Fruit fly (Drosophila melanogaster) whole organism, embryonic: Measurements from ENCODE around the gene CG32642.

ENCODE experiments used
- ATbp ChIP-seq: fragments of 200-800 bp; sonication (Bioruptor generic); optimal IDR thresholded peaks from 2 replicates; lab custom pipeline; 2017; ENCODE audit warnings: missing biosample characterization, mild to moderate bottlenecking, missing genetic modification characterization, missing genetic modification reagents
- B-H1 ChIP-seq: fragments of 200-800 bp; sonication (Bioruptor generic); IDR thresholded peaks from 3 replicates; pipeline ENCODE4 v1.3.6; 2022; ENCODE audit warnings: missing biosample characterization, missing genetic modification characterization
- Blimp-1 ChIP-seq: fragments of 200-800 bp; sonication (Bioruptor generic); optimal IDR thresholded peaks from 3 replicates; lab custom pipeline; 2018; ENCODE audit warnings: missing biosample characterization, missing genetic modification characterization, mild to moderate bottlenecking, moderate library complexity, missing genetic modification reagents
- C15 ChIP-seq: fragments of 200-800 bp; sonication (Bioruptor generic); IDR thresholded peaks from 3 replicates; pipeline ENCODE4 v1.3.6; 2022; ENCODE audit warnings: missing biosample characterization, missing genetic modification characterization
- CG11695 ChIP-seq: fragments of 200-800 bp; sonication (Bioruptor generic); IDR thresholded peaks from 3 replicates; pipeline ENCODE4 v1.3.6; 2022; ENCODE audit warnings: missing biosample characterization, missing genetic modification characterization
- CG12071 ChIP-seq: fragments of 200-800 bp; sonication (Bioruptor generic); optimal IDR thresholded peaks from 3 replicates; lab custom pipeline; 2018; ENCODE audit warnings: missing biosample characterization, mild to moderate bottlenecking, missing genetic modification characterization
- CG12659 ChIP-seq: fragments of 200-800 bp; sonication (Bioruptor generic); optimal IDR thresholded peaks from 3 replicates; lab custom pipeline; 2017; ENCODE audit warnings: mild to moderate bottlenecking, missing biosample characterization, missing genetic modification reagents, missing genetic modification characterization
- CG14014 ChIP-seq: fragments of 200-800 bp; sonication (Bioruptor generic); IDR thresholded peaks from 2 replicates; pipeline ENCODE4 v1.3.6; 2022; ENCODE audit warnings: missing biosample characterization, missing genetic modification characterization
- CG14860 ChIP-seq: fragments of 200-800 bp; sonication (Bioruptor generic); IDR thresholded peaks from 3 replicates; pipeline ENCODE4 v1.3.6; 2022; ENCODE audit warnings: missing biosample characterization, missing genetic modification characterization; ENCODE audit not compliant: partially characterized antibody
- CG1602 ChIP-seq: fragments of 200-800 bp; sonication (Bioruptor generic); optimal IDR thresholded peaks from 3 replicates; lab custom pipeline; 2016; ENCODE audit warnings: missing biosample characterization, missing genetic modification characterization
- CG16813 ChIP-seq: fragments of 200-800 bp; sonication (Bioruptor generic); IDR thresholded peaks from 3 replicates; pipeline ENCODE4 v1.3.6; 2022; ENCODE audit warnings: missing biosample characterization, missing genetic modification characterization; ENCODE audit not compliant: partially characterized antibody
- CG1832 ChIP-seq: fragments of 200-800 bp; sonication (Bioruptor generic); optimal IDR thresholded peaks from 2 replicates; lab custom pipeline; 2017; ENCODE audit warnings: missing biosample characterization, mild to moderate bottlenecking, missing genetic modification characterization, inconsistent platforms
- CG18619 ChIP-seq: fragments of 200-800 bp; sonication (Bioruptor generic); optimal IDR thresholded peaks from 3 replicates; lab custom pipeline; 2017; ENCODE audit warnings: missing biosample characterization, mild to moderate bottlenecking, missing genetic modification characterization
- CG2116 ChIP-seq: fragments of 200-800 bp; sonication (Bioruptor generic); optimal IDR thresholded peaks from 3 replicates; lab custom pipeline; 2018; ENCODE audit warnings: missing biosample characterization, mild to moderate bottlenecking, missing genetic modification characterization
- CG2202 ChIP-seq: fragments of 200-800 bp; sonication (Bioruptor generic); optimal IDR thresholded peaks from 2 replicates; lab custom pipeline; 2018; ENCODE audit warnings: missing biosample characterization, mild to moderate bottlenecking, missing genetic modification characterization
- CG31388 ChIP-seq: fragments of 200-800 bp; sonication (Bioruptor generic); optimal IDR thresholded peaks from 2 replicates; lab custom pipeline; 2016; ENCODE audit warnings: missing biosample characterization, missing genetic modification characterization
- CG32772 ChIP-seq: fragments of 200-800 bp; sonication (Bioruptor generic); IDR thresholded peaks from 2 replicates; pipeline ENCODE4 v1.3.6; 2022; ENCODE audit warnings: missing biosample characterization, missing genetic modification characterization
- CG34224 ChIP-seq: fragments of 200-800 bp; sonication (Bioruptor generic); IDR thresholded peaks from 3 replicates; pipeline ENCODE4 v1.3.6; 2022; ENCODE audit warnings: missing biosample characterization, missing genetic modification characterization; ENCODE audit not compliant: partially characterized antibody
- CG34376 ChIP-seq: fragments of 200-800 bp; sonication (Bioruptor generic); optimal IDR thresholded peaks from 2 replicates; lab custom pipeline; 2018; ENCODE audit warnings: missing biosample characterization, mild to moderate bottlenecking, missing genetic modification characterization
- CG4328 ChIP-seq: fragments of 200-800 bp; sonication (Bioruptor generic); optimal IDR thresholded peaks from 3 replicates; lab custom pipeline; 2017; ENCODE audit warnings: missing biosample characterization, missing genetic modification reagents, missing genetic modification characterization
- CG5180 ChIP-seq: fragments of 200-800 bp; sonication (Bioruptor generic); optimal IDR thresholded peaks from 3 replicates; lab custom pipeline; 2017; ENCODE audit warnings: missing biosample characterization, missing genetic modification characterization, mild to moderate bottlenecking, moderate library complexity, missing genetic modification reagents
- CG5245 ChIP-seq: fragments of 200-800 bp; sonication (Bioruptor generic); optimal IDR thresholded peaks from 3 replicates; lab custom pipeline; 2016; ENCODE audit warnings: missing biosample characterization, missing genetic modification characterization
- CG6791 ChIP-seq: fragments of 200-800 bp; sonication (Bioruptor generic); IDR thresholded peaks from 3 replicates; pipeline ENCODE4 v1.3.6; 2022; ENCODE audit warnings: missing biosample characterization, missing genetic modification characterization; ENCODE audit not compliant: partially characterized antibody
- CG9876 ChIP-seq: fragments of 200-800 bp; sonication (Bioruptor generic); optimal IDR thresholded peaks from 2 replicates; lab custom pipeline; 2016; ENCODE audit warnings: missing biosample characterization, missing genetic modification characterization
- Dfd ChIP-seq, 2 experiments: fragments of >200 bp; optimal IDR thresholded peaks; 2 replicates each; lab custom pipeline; 2017; ENCODE audit warnings: missing biosample characterization in 2 of 2, missing genetic modification characterization in 2 of 2
- Hmx ChIP-seq: fragments of 200-800 bp; sonication (Bioruptor generic); optimal IDR thresholded peaks from 2 replicates; lab custom pipeline; 2016; ENCODE audit warnings: missing biosample characterization, missing genetic modification characterization
- Oaz ChIP-seq: fragments of 200-800 bp; sonication (Bioruptor generic); IDR thresholded peaks from 2 replicates; pipeline ENCODE4 v1.3.6; 2022; ENCODE audit warnings: missing biosample characterization, missing genetic modification characterization
- PHDP ChIP-seq: fragments of 200-800 bp; sonication (Bioruptor generic); optimal IDR thresholded peaks from 3 replicates; lab custom pipeline; 2018; ENCODE audit warnings: missing biosample characterization, mild to moderate bottlenecking, missing genetic modification characterization, moderate library complexity
- Ravus ChIP-seq: fragments of 200-800 bp; sonication (Bioruptor generic); IDR thresholded peaks from 2 replicates; pipeline ENCODE4 v1.3.6; 2022; ENCODE audit warnings: missing biosample characterization, missing genetic modification characterization
- Rfx ChIP-seq: fragments of 200-800 bp; sonication (Bioruptor generic); IDR thresholded peaks from 2 replicates; pipeline ENCODE4 v1.3.6; 2022; ENCODE audit warnings: missing biosample characterization, missing genetic modification characterization
- Side ChIP-seq: fragments of 200-800 bp; sonication (Bioruptor generic); optimal IDR thresholded peaks from 2 replicates; lab custom pipeline; 2016; ENCODE audit warnings: missing biosample characterization, missing genetic modification characterization
- Sox102F ChIP-seq: fragments of 200-800 bp; sonication (Bioruptor generic); optimal IDR thresholded peaks from 2 replicates; lab custom pipeline; 2018; ENCODE audit warnings: missing biosample characterization, mild to moderate bottlenecking, missing genetic modification characterization, moderate library complexity
- Spps ChIP-seq: fragments of 200-800 bp; sonication (Bioruptor generic); optimal IDR thresholded peaks from 2 replicates; lab custom pipeline; 2018; ENCODE audit warnings: missing biosample characterization, mild to moderate bottlenecking, missing genetic modification characterization
- Vsx1 ChIP-seq: fragments of 200-800 bp; sonication (Bioruptor generic); optimal IDR thresholded peaks from 2 replicates; lab custom pipeline; 2017; ENCODE audit warnings: missing biosample characterization, mild to moderate bottlenecking, missing genetic modification characterization, missing genetic modification reagents
- ab ChIP-seq: fragments of 200-800 bp; sonication (Bioruptor generic); optimal IDR thresholded peaks from 2 replicates; lab custom pipeline; 2016; ENCODE audit warnings: missing biosample characterization, missing genetic modification characterization
- cad ChIP-seq: fragments of >200 bp; optimal IDR thresholded peaks from 2 replicates; lab custom pipeline; 2017; ENCODE audit warnings: missing biosample characterization, missing genetic modification characterization
- chinmo ChIP-seq: fragments of 200-800 bp; sonication (Bioruptor generic); IDR thresholded peaks from 4 replicates; pipeline ENCODE4 v1.3.6; 2022; ENCODE audit warnings: missing biosample characterization, missing genetic modification characterization; ENCODE audit not compliant: partially characterized antibody
- ci ChIP-seq: fragments of 200-800 bp; sonication (Bioruptor generic); IDR thresholded peaks from 3 replicates; pipeline ENCODE4 v1.3.6; 2022; ENCODE audit warnings: missing biosample characterization, missing genetic modification characterization
- ewg ChIP-seq: fragments of 200-800 bp; sonication (Bioruptor generic); optimal IDR thresholded peaks from 3 replicates; lab custom pipeline; 2017; ENCODE audit warnings: mild to moderate bottlenecking, missing biosample characterization, missing genetic modification reagents, missing genetic modification characterization
- gcm ChIP-seq: fragments of 200-800 bp; sonication (Bioruptor generic); optimal IDR thresholded peaks from 2 replicates; lab custom pipeline; 2019; ENCODE audit warnings: missing biosample characterization, mild to moderate bottlenecking, missing genetic modification characterization, moderate library complexity
- gfzf ChIP-seq: fragments of 200-800 bp; sonication (Bioruptor generic); optimal IDR thresholded peaks from 2 replicates; lab custom pipeline; 2016; ENCODE audit warnings: missing biosample characterization, mild to moderate bottlenecking, missing genetic modification characterization, moderate library complexity
- gsb ChIP-seq: fragments of 200-800 bp; sonication (Bioruptor generic); IDR thresholded peaks from 2 replicates; pipeline ENCODE4 v1.3.6; 2022; ENCODE audit warnings: missing biosample characterization, missing genetic modification characterization
- ranshi ChIP-seq: fragments of 200-800 bp; sonication (Bioruptor generic); IDR thresholded peaks from 2 replicates; pipeline ENCODE4 v1.3.6; 2022; ENCODE audit warnings: missing biosample characterization, missing genetic modification characterization
- ro ChIP-seq: fragments of 200-800 bp; sonication (Bioruptor generic); IDR thresholded peaks from 2 replicates; pipeline ENCODE4 v1.3.6; 2022; ENCODE audit warnings: missing biosample characterization, missing genetic modification characterization
- unpg ChIP-seq: fragments of 200-800 bp; sonication (Bioruptor generic); optimal IDR thresholded peaks from 3 replicates; lab custom pipeline; 2018; ENCODE audit warnings: missing biosample characterization, mild to moderate bottlenecking, missing genetic modification characterization, moderate library complexity
- usp ChIP-seq: fragments of >200 bp; optimal IDR thresholded peaks from 2 replicates; lab custom pipeline; 2017; ENCODE audit warnings: missing biosample characterization, missing genetic modification characterization
- vfl ChIP-seq: fragments of 200-800 bp; sonication (Bioruptor generic); optimal IDR thresholded peaks from 2 replicates; lab custom pipeline; 2016; ENCODE audit warnings: missing biosample characterization, missing genetic modification characterization
- vnd ChIP-seq: fragments of 200-800 bp; sonication (Bioruptor generic); IDR thresholded peaks from 3 replicates; pipeline ENCODE4 v1.3.6; 2022; ENCODE audit warnings: missing biosample characterization, missing genetic modification characterization; ENCODE audit not compliant: partially characterized antibody
- wor ChIP-seq: fragments of 200-800 bp; sonication (Bioruptor generic); IDR thresholded peaks from 2 replicates; pipeline ENCODE4 v1.3.6; 2022; ENCODE audit warnings: missing biosample characterization, missing genetic modification characterization

CG32642 gene

dm6 chrX:12937825-12938520 is 21.0 kb upstream of the CG32642 start (continued):
- TF ChIP-seq CG6791 (GFP tag; lab: Robert Waterston, UW): no peak
- no peak for TF ChIP-seq vfl (GFP tag; lab: Kevin White, UChicago)
- peak; percentile 17 for TF ChIP-seq ATbp (GFP tag; lab: Kevin White, UChicago)
- TF ChIP-seq cad (GFP tag; lab: Kevin White, UChicago): no peak
- no peak for TF ChIP-seq CG12071 (GFP tag; lab: Kevin White, UChicago)
- 0 out of 2 replicates have a peak, but pooled peaks have one; percentile 25 for TF ChIP-seq wor (GFP tag; lab: Robert Waterston, UW)
- no peak for TF ChIP-seq ci
- TF ChIP-seq Dfd (GFP tag; optimal IDR thresholded peaks at IDR 0.05; lab: Kevin White, UChicago): no peak
- TF ChIP-seq CG1832 (GFP tag; lab: Kevin White, UChicago): peak; percentile 94
- TF ChIP-seq CG31388: no peak
- no peak for TF ChIP-seq Hmx (GFP tag; lab: Kevin White, UChicago)
- TF ChIP-seq CG34376 (GFP tag; lab: Kevin White, UChicago): no peak
- TF ChIP-seq CG18619 (GFP tag; lab: Kevin White, UChicago): peak; percentile 17
- TF ChIP-seq CG16813 (GFP tag; lab: Robert Waterston, UW): no peak
- TF ChIP-seq CG5245 (GFP tag; lab: Kevin White, UChicago): no peak
- no peak for TF ChIP-seq ro (GFP tag; lab: Robert Waterston, UW)
- peak; percentile 49 for TF ChIP-seq Blimp-1 (GFP tag; lab: Kevin White, UChicago)
- TF ChIP-seq ab (GFP tag; lab: Kevin White, UChicago): no peak
- no peak for TF ChIP-seq CG14014 (GFP tag; lab: Robert Waterston, UW)
- no peak for TF ChIP-seq CG2202 (tag; lab: Kevin White, UChicago)
- TF ChIP-seq Sox102F (GFP tag; lab: Kevin White, UChicago): peak; percentile 56
- no peak for TF ChIP-seq CG5180
- no peak; the same call in 2 of the 3 replicates for TF ChIP-seq B-H1 (GFP tag; lab: Robert Waterston, UW)
- peak; percentile 77 for TF ChIP-seq ewg (GFP tag; lab: Kevin White, UChicago)
- TF ChIP-seq chinmo: 0 out of 4 replicates have a peak, but pooled peaks have one; percentile 56
- no peak for TF ChIP-seq Side (GFP tag; lab: Kevin White, UChicago)
- no peak for TF ChIP-seq ranshi
- TF ChIP-seq gsb: no peak
- no peak for TF ChIP-seq Oaz (GFP tag; lab: Robert Waterston, UW)
- 0 out of 2 replicates have a peak, but pooled peaks have one; percentile 15 for TF ChIP-seq CG32772 (GFP tag; lab: Robert Waterston, UW)
- no peak for TF ChIP-seq gcm
- TF ChIP-seq usp: no peak
- TF ChIP-seq CG14860: no peak
- peak; percentile 44 for TF ChIP-seq unpg (GFP tag; lab: Kevin White, UChicago)
- TF ChIP-seq CG4328 (GFP tag; lab: Kevin White, UChicago): no peak
- TF ChIP-seq CG12659 (GFP tag; lab: Kevin White, UChicago): peak; percentile 29
- peak; percentile 16; the same call in 1 of the 2 replicates for TF ChIP-seq Rfx (GFP tag; lab: Robert Waterston, UW)
- TF ChIP-seq Spps: no peak
- no peak for TF ChIP-seq Vsx1
- no peak for TF ChIP-seq CG1602 (GFP tag; lab: Kevin White, UChicago)
- TF ChIP-seq CG2116 (GFP tag; lab: Kevin White, UChicago): no peak
- TF ChIP-seq CG34224 (GFP tag; lab: Robert Waterston, UW): no peak
- 0 out of 3 replicates have a peak, but pooled peaks have one; percentile 19 for TF ChIP-seq CG11695
- no peak for TF ChIP-seq gfzf
- TF ChIP-seq C15: no peak
- TF ChIP-seq Ravus (GFP tag; lab: Robert Waterston, UW): no peak
- no peak for TF ChIP-seq CG9876 (GFP tag; lab: Kevin White, UChicago)
- TF ChIP-seq vnd (GFP tag; lab: Robert Waterston, UW): no peak
- TF ChIP-seq PHDP (tag; lab: Kevin White, UChicago): peak; percentile 60
